Fruit fly (Drosophila melanogaster) whole organism, embryonic: ENCODE data around the gene PIG-U.
A peak's percentile ranks its signal among the peaks of the same experiment; 100 is the strongest.

Experiments
- Abd-B ChIP-seq: fragments of 200-800 bp; sonication (Bioruptor generic); optimal IDR thresholded peaks from 2 replicates; lab custom pipeline; 2018; ENCODE audit warnings: missing biosample characterization, mild to moderate bottlenecking, missing genetic modification characterization, moderate library complexity
- Ada2b ChIP-seq: fragments of 200-800 bp; sonication (Bioruptor generic); IDR thresholded peaks from 2 replicates; pipeline ENCODE4 v1.3.6; 2022; ENCODE audit warnings: missing biosample characterization, missing genetic modification characterization
- B-H1 ChIP-seq: fragments of 200-800 bp; sonication (Bioruptor generic); IDR thresholded peaks from 3 replicates; pipeline ENCODE4 v1.3.6; 2022; ENCODE audit warnings: missing biosample characterization, missing genetic modification characterization
- BEAF-32 ChIP-seq: fragments of 200-800 bp; sonication (Bioruptor generic); optimal IDR thresholded peaks from 3 replicates; lab custom pipeline; 2017; ENCODE audit warnings: missing biosample characterization, missing genetic modification characterization, mild to moderate bottlenecking, moderate library complexity, missing genetic modification reagents
- CG10267 ChIP-seq: fragments of 200-800 bp; sonication (Bioruptor generic); optimal IDR thresholded peaks from 2 replicates; lab custom pipeline; 2018; ENCODE audit warnings: missing biosample characterization, mild to moderate bottlenecking, missing genetic modification characterization, moderate library complexity
- CG10654 ChIP-seq: fragments of 200-800 bp; sonication (Bioruptor generic); optimal IDR thresholded peaks from 2 replicates; lab custom pipeline; 2016; ENCODE audit warnings: missing biosample characterization, missing genetic modification characterization
- CG10979 ChIP-seq: fragments of 200-800 bp; sonication (Bioruptor generic); optimal IDR thresholded peaks from 2 replicates; lab custom pipeline; 2018; ENCODE audit warnings: missing biosample characterization, mild to moderate bottlenecking, missing genetic modification characterization, moderate library complexity
- CG11560 ChIP-seq: fragments of 200-800 bp; sonication (Bioruptor generic); IDR thresholded peaks from 3 replicates; pipeline ENCODE4 v1.3.6; 2022; ENCODE audit warnings: missing biosample characterization, missing genetic modification characterization
- CG12104 ChIP-seq: fragments of 200-800 bp; sonication (Bioruptor generic); optimal IDR thresholded peaks from 3 replicates; lab custom pipeline; 2016; ENCODE audit warnings: missing biosample characterization, missing genetic modification characterization
- CG1233 ChIP-seq: fragments of 200-800 bp; sonication (Bioruptor generic); optimal IDR thresholded peaks from 4 replicates; lab custom pipeline; 2018; ENCODE audit warnings: missing biosample characterization, mild to moderate bottlenecking, missing genetic modification characterization
- CG12744 ChIP-seq: fragments of 200-800 bp; sonication (Bioruptor generic); optimal IDR thresholded peaks from 2 replicates; lab custom pipeline; 2016; ENCODE audit warnings: missing biosample characterization, missing genetic modification characterization
- CG15514 ChIP-seq: fragments of 200-800 bp; sonication (Bioruptor generic); optimal IDR thresholded peaks from 3 replicates; lab custom pipeline; 2017; ENCODE audit warnings: missing biosample characterization, missing genetic modification characterization, mild to moderate bottlenecking, moderate library complexity, missing genetic modification reagents
- CG16813 ChIP-seq: fragments of 200-800 bp; sonication (Bioruptor generic); IDR thresholded peaks from 3 replicates; pipeline ENCODE4 v1.3.6; 2022; ENCODE audit warnings: missing biosample characterization, missing genetic modification characterization; ENCODE audit not compliant: partially characterized antibody
- CG17612 ChIP-seq: fragments of 200-800 bp; sonication (Bioruptor generic); IDR thresholded peaks from 2 replicates; pipeline ENCODE4 v1.3.6; 2022; ENCODE audit warnings: missing biosample characterization, missing genetic modification characterization
- CG18619 ChIP-seq: fragments of 200-800 bp; sonication (Bioruptor generic); optimal IDR thresholded peaks from 3 replicates; lab custom pipeline; 2017; ENCODE audit warnings: missing biosample characterization, mild to moderate bottlenecking, missing genetic modification characterization
- CG2202 ChIP-seq: fragments of 200-800 bp; sonication (Bioruptor generic); optimal IDR thresholded peaks from 2 replicates; lab custom pipeline; 2018; ENCODE audit warnings: missing biosample characterization, mild to moderate bottlenecking, missing genetic modification characterization
- CG31224 ChIP-seq: fragments of 200-800 bp; sonication (Bioruptor generic); IDR thresholded peaks from 2 replicates; pipeline ENCODE4 v1.3.6; 2022; ENCODE audit warnings: missing biosample characterization, missing genetic modification characterization
- CG31365 ChIP-seq: fragments of 200-800 bp; sonication (Bioruptor generic); optimal IDR thresholded peaks from 2 replicates; lab custom pipeline; 2018; ENCODE audit warnings: missing biosample characterization, mild to moderate bottlenecking, missing genetic modification characterization
- CG32532 ChIP-seq: fragments of 200-800 bp; sonication (Bioruptor generic); IDR thresholded peaks from 2 replicates; pipeline ENCODE4 v1.3.6; 2022; ENCODE audit warnings: missing biosample characterization, missing genetic modification characterization
- CG43689 ChIP-seq: fragments of 200-800 bp; sonication (Bioruptor generic); IDR thresholded peaks from 2 replicates; pipeline ENCODE4 v1.3.6; 2022; ENCODE audit warnings: missing biosample characterization, missing genetic modification characterization
- CG7556 ChIP-seq: fragments of 200-800 bp; sonication (Bioruptor generic); optimal IDR thresholded peaks from 2 replicates; lab custom pipeline; 2017; ENCODE audit warnings: missing biosample characterization, mild to moderate bottlenecking, missing genetic modification characterization
- CG8089 ChIP-seq: fragments of 200-800 bp; sonication (Bioruptor generic); optimal IDR thresholded peaks from 3 replicates; lab custom pipeline; 2016; ENCODE audit warnings: missing biosample characterization, missing genetic modification characterization
- CG9609 ChIP-seq: fragments of 200-800 bp; sonication (Bioruptor generic); optimal IDR thresholded peaks from 3 replicates; lab custom pipeline; 2016; ENCODE audit warnings: missing biosample characterization, missing genetic modification characterization
- Dad ChIP-seq: fragments of 200-800 bp; sonication (Bioruptor generic); optimal IDR thresholded peaks from 3 replicates; lab custom pipeline; 2016; ENCODE audit warnings: missing biosample characterization, missing genetic modification characterization
- Ets97D ChIP-seq: fragments of 200-800 bp; sonication (Bioruptor generic); optimal IDR thresholded peaks from 3 replicates; lab custom pipeline; 2016; ENCODE audit warnings: missing biosample characterization, missing genetic modification characterization
- HLH54F ChIP-seq: fragments of 200-800 bp; sonication (Bioruptor generic); optimal IDR thresholded peaks from 3 replicates; lab custom pipeline; 2016; ENCODE audit warnings: missing biosample characterization, missing genetic modification characterization
- HLHmδ ChIP-seq: fragments of 200-800 bp; sonication (Bioruptor generic); optimal IDR thresholded peaks from 2 replicates; lab custom pipeline; 2018; ENCODE audit warnings: missing biosample characterization, mild to moderate bottlenecking, missing genetic modification characterization, moderate library complexity
- Hmx ChIP-seq: fragments of 200-800 bp; sonication (Bioruptor generic); optimal IDR thresholded peaks from 2 replicates; lab custom pipeline; 2016; ENCODE audit warnings: missing biosample characterization, missing genetic modification characterization
- MBD-R2 ChIP-seq: fragments of 200-800 bp; sonication (Bioruptor generic); IDR thresholded peaks from 2 replicates; pipeline ENCODE4 v1.3.6; 2022; ENCODE audit warnings: missing biosample characterization, missing genetic modification characterization
- Mad ChIP-seq: fragments of 200-800 bp; sonication (Bioruptor generic); optimal IDR thresholded peaks from 2 replicates; lab custom pipeline; 2016; ENCODE audit warnings: missing biosample characterization, missing genetic modification characterization
- Myb ChIP-seq: fragments of 200-800 bp; sonication (Bioruptor generic); optimal IDR thresholded peaks from 2 replicates; lab custom pipeline; 2016; ENCODE audit warnings: missing biosample characterization, missing genetic modification characterization
- PHDP ChIP-seq: fragments of 200-800 bp; sonication (Bioruptor generic); optimal IDR thresholded peaks from 3 replicates; lab custom pipeline; 2018; ENCODE audit warnings: missing biosample characterization, mild to moderate bottlenecking, missing genetic modification characterization, moderate library complexity
- Pdp1 ChIP-seq, 2 experiments: fragments of 200-800 bp; sonication (Bioruptor generic); optimal IDR thresholded peaks; 3 replicates each; lab custom pipeline; 2016; ENCODE audit warnings: missing biosample characterization in 2 of 2, missing genetic modification characterization in 2 of 2, mild to moderate bottlenecking in 1 of 2, moderate library complexity in 1 of 2
- Trl ChIP-seq, 3 experiments: fragments of >200 bp in 2 of 3; fragments of 200-800 bp in 1 of 3; sonication (Bioruptor generic) in 1 of 3; optimal IDR thresholded peaks; 2 replicates in 1 of 3; 3 replicates in 2 of 3; lab custom pipeline; 2016 to 2017; ENCODE audit warnings: missing biosample characterization in 1 of 3, missing genetic modification characterization in 1 of 3
- YL-1 ChIP-seq: fragments of 200-800 bp; sonication (Bioruptor generic); optimal IDR thresholded peaks from 3 replicates; lab custom pipeline; 2017; ENCODE audit warnings: missing biosample characterization, mild to moderate bottlenecking, missing genetic modification characterization
- abd-A ChIP-seq: fragments of 200-800 bp; sonication (Bioruptor generic); optimal IDR thresholded peaks from 3 replicates; lab custom pipeline; 2019; ENCODE audit warnings: missing biosample characterization, mild to moderate bottlenecking, missing genetic modification characterization, moderate library complexity
- bab2 ChIP-seq: fragments of 200-800 bp; sonication (Bioruptor generic); optimal IDR thresholded peaks from 2 replicates; lab custom pipeline; 2016; ENCODE audit warnings: missing biosample characterization, missing genetic modification characterization
- cas ChIP-seq: fragments of 200-800 bp; sonication (Bioruptor generic); IDR thresholded peaks from 2 replicates; pipeline ENCODE4 v1.3.6; 2022; ENCODE audit warnings: missing biosample characterization, missing genetic modification characterization
- cwo ChIP-seq: fragments of 200-800 bp; sonication (Bioruptor generic); optimal IDR thresholded peaks from 3 replicates; lab custom pipeline; 2017; ENCODE audit warnings: missing biosample characterization, missing genetic modification characterization, mild to moderate bottlenecking, moderate library complexity, missing genetic modification reagents
- dpn ChIP-seq, 2 experiments: fragments of 200-800 bp; sonication (Bioruptor generic); optimal IDR thresholded peaks; 3 replicates each; lab custom pipeline; 2016; ENCODE audit warnings: missing biosample characterization in 2 of 2, missing genetic modification characterization in 2 of 2
- fd3F ChIP-seq: fragments of 200-800 bp; sonication (Bioruptor generic); optimal IDR thresholded peaks from 2 replicates; lab custom pipeline; 2018; ENCODE audit warnings: missing biosample characterization, mild to moderate bottlenecking, missing genetic modification characterization, moderate library complexity
- grau ChIP-seq: fragments of 200-800 bp; optimal IDR thresholded peaks from 3 replicates; lab custom pipeline; 2019; ENCODE audit warnings: missing biosample characterization, mild to moderate bottlenecking, missing genetic modification characterization, moderate library complexity
- kay ChIP-seq: fragments of 200-800 bp; sonication (Bioruptor generic); optimal IDR thresholded peaks from 2 replicates; lab custom pipeline; 2016; ENCODE audit warnings: missing biosample characterization, missing genetic modification characterization
- nerfin-1 ChIP-seq: fragments of 200-800 bp; sonication (Bioruptor generic); optimal IDR thresholded peaks from 3 replicates; lab custom pipeline; 2019; ENCODE audit warnings: missing biosample characterization, mild to moderate bottlenecking, missing genetic modification characterization, moderate library complexity
- run ChIP-seq: fragments of 200-800 bp; sonication (Bioruptor generic); optimal IDR thresholded peaks from 3 replicates; lab custom pipeline; 2018; ENCODE audit warnings: missing biosample characterization, mild to moderate bottlenecking, missing genetic modification characterization
- scrt ChIP-seq: fragments of 200-800 bp; sonication (Bioruptor generic); optimal IDR thresholded peaks from 2 replicates; lab custom pipeline; 2018; ENCODE audit warnings: missing biosample characterization, mild to moderate bottlenecking, missing genetic modification characterization, moderate library complexity
- sens ChIP-seq: fragments of 200-800 bp; sonication (Bioruptor generic); peaks from one replicate; lab custom pipeline; 2016; ENCODE audit warnings: missing biosample characterization, missing genetic modification characterization
- sqz ChIP-seq: fragments of 200-800 bp; sonication (Bioruptor generic); optimal IDR thresholded peaks from 3 replicates; lab custom pipeline; 2018; ENCODE audit warnings: missing biosample characterization, mild to moderate bottlenecking, missing genetic modification characterization
- stwl ChIP-seq: fragments of 200-800 bp; sonication (Bioruptor generic); optimal IDR thresholded peaks from 3 replicates; lab custom pipeline; 2018; ENCODE audit warnings: missing biosample characterization, mild to moderate bottlenecking, missing genetic modification characterization, moderate library complexity
- sug ChIP-seq: fragments of 200-800 bp; optimal IDR thresholded peaks from 2 replicates; lab custom pipeline; 2019; ENCODE audit warnings: missing biosample characterization, mild to moderate bottlenecking, missing genetic modification characterization, moderate library complexity
- wor ChIP-seq: fragments of 200-800 bp; sonication (Bioruptor generic); IDR thresholded peaks from 2 replicates; pipeline ENCODE4 v1.3.6; 2022; ENCODE audit warnings: missing biosample characterization, missing genetic modification characterization

Gene PIG-U

dm6 chr2L:8517256-8517694 is 2.4 kb downstream of the PIG-U start, which contains the start of the genes mRpL51 and Uba4 (continued):
- TF ChIP-seq CG12104 (GFP tag; lab: Kevin White, UChicago) (peak; percentile 1), nerfin-1 (tag; lab: Kevin White, UChicago) (peak; percentile 79), Ada2b (no peak), scrt (no peak), CG11560 (tag; lab: Robert Waterston, UW) (no peak), BEAF-32 (GFP tag; lab: Kevin White, UChicago) (peak; percentile 59), grau (peak; percentile 34), CG2202 (tag; lab: Kevin White, UChicago) (no peak), HLH54F (GFP tag; lab: Kevin White, UChicago) (peak; percentile 51), B-H1 (GFP tag; lab: Robert Waterston, UW) (no peak), CG10654 (no peak), CG31365 (no peak), CG1233 (GFP tag; lab: Kevin White, UChicago) (no peak), CG16813 (peak; percentile 59; the same call in 2 of the 3 replicates), PHDP (peak; percentile 37), bab2 (GFP tag; lab: Kevin White, UChicago) (peak; percentile 51), Ets97D (GFP tag; lab: Kevin White, UChicago) (peak; percentile 47), CG15514 (GFP tag; lab: Kevin White, UChicago) (peak; percentile 92), abd-A (no peak), dpn (GFP tag; optimal IDR thresholded peaks at IDR 0.05; lab: Kevin White, UChicago) (peak; percentile 31 to 51), CG10979 (tag; lab: Kevin White, UChicago) (peak; percentile 18), sqz (GFP tag; lab: Kevin White, UChicago) (no peak), CG32532 (GFP tag; lab: Robert Waterston, UW) (no peak), stwl (tag; lab: Kevin White, UChicago) (peak; percentile 86), Hmx (GFP tag; lab: Kevin White, UChicago) (no peak), sug (tag; lab: Kevin White, UChicago) (peak; percentile 31), CG18619 (peak; percentile 4), CG8089 (GFP tag; lab: Kevin White, UChicago) (no peak), CG7556 (GFP tag; lab: Kevin White, UChicago) (no peak), wor (GFP tag; lab: Robert Waterston, UW) (no peak), MBD-R2 (GFP tag; lab: Robert Waterston, UW) (peak; percentile 80; the same call in 1 of the 2 replicates), CG43689 (no peak), HLHmδ (GFP tag; lab: Kevin White, UChicago) (no peak), Mad (GFP tag; lab: Kevin White, UChicago) (peak; percentile 36), Pdp1 (GFP tag; optimal IDR thresholded peaks at IDR 0.05; lab: Kevin White, UChicago) (peak; percentile 37 to 89), run (tag; lab: Kevin White, UChicago) (no peak), sens (GFP tag; lab: Kevin White, UChicago) (peak; percentile 93), CG10267 (tag; lab: Kevin White, UChicago) (peak; percentile 97), CG31224 (no peak), CG17612 (no peak), Myb (peak; percentile 48), fd3F (no peak), Abd-B (GFP tag; lab: Kevin White, UChicago) (no peak), cas (no peak), CG12744 (GFP tag; lab: Kevin White, UChicago) (peak; percentile 6), Trl (optimal IDR thresholded peaks at IDR 0.05; lab: Kevin White, UChicago) (no peak), Trl (GFP tag; optimal IDR thresholded peaks at IDR 0.05; lab: Kevin White, UChicago) (peak; percentile 30), YL-1 (peak; percentile 63), cwo (GFP tag; lab: Kevin White, UChicago) (no peak), kay (no peak), Dad (GFP tag; lab: Kevin White, UChicago) (no peak), CG9609 (GFP tag; lab: Kevin White, UChicago) (peak; percentile 40)
